Worm (Caenorhabditis elegans) whole organism, L1 larva: ENCODE measurements around the gene sru-6.

Experiments
- ceh-82 ChIP-seq, 3 experiments: fragments of 150-350 bp in 1 of 3; sonication (generic microtip) in 2 of 3; optimal IDR thresholded peaks; 2 replicates each; lab custom pipeline; 2014 to 2017; ENCODE audit warnings: missing biosample characterization in 3 of 3, missing genetic modification characterization in 3 of 3
- elt-2 ChIP-seq: sonication (generic microtip); optimal IDR thresholded peaks from 2 replicates; lab custom pipeline; 2016; ENCODE audit warnings: missing genetic modification characterization, mild to moderate bottlenecking, inconsistent platforms, missing compliant biosample characterization, missing genetic modification reagents
- fkh-10 ChIP-seq: sonication (generic microtip); optimal IDR thresholded peaks from 2 replicates; lab custom pipeline; 2017; ENCODE audit warnings: missing biosample characterization, missing genetic modification reagents, missing genetic modification characterization
- nhr-90 ChIP-seq: sonication (generic microtip); optimal IDR thresholded peaks from 2 replicates; lab custom pipeline; 2016; ENCODE audit warnings: mild to moderate bottlenecking, missing genetic modification characterization, missing compliant biosample characterization; ENCODE audit not compliant: poor library complexity
- zag-1 ChIP-seq: fragments of 150-350 bp; optimal IDR thresholded peaks from 2 replicates; lab custom pipeline; 2014; ENCODE audit warnings: missing biosample characterization, missing genetic modification characterization

DNA sequence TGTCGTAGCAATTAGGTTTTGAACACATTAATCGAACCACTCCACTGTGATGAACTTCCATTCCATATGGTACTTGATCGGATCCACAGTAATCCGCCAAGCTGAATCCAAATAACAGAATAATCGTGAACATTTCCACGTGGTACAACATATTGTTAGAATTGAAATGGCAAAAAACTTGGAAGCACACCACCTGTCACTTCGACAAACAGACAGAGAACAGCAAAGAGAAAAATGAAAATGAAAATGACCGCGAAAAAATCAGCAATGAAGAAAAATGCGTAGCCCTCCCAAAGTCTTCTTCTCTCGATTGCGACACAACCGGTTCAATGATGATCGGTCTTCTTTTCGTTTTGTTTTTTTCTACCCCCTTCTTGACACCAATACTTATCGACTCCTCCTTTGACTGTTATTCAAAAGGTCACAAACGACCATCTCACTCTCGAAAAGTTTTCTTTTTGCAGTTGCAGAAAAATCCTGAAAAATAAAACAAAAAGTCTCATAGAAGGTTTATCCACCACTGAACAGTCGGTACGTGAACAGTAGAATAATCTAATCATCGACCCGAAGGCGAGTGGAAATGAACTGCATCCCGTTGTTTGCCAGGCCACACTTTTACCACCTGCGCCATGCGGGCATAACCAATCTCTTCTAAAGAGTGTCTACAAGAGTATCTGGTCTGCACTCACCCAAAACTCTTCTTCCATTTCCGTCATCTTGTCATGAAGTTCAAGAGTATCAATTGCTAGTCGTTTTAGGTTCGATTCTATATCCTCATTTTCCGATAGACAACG, 13.1 kb upstream of the sru-6 start, which contains the start of gene wrt-3:
- TF ChIP-seq nhr-90 (tag; lab: Kevin White, UChicago) (peak; percentile 68), fkh-10 (GFP tag; lab: Kevin White, UChicago) (no peak), zag-1 (tag; lab: Kevin White, UChicago) (no peak), ceh-82 (tag; optimal IDR thresholded peaks at IDR 0.05; lab: Kevin White, UChicago) (peak in 2 of 3 experiments; percentile 10 to 40), elt-2 (tag; lab: Kevin White, UChicago) (peak; percentile 14)
